Fruit fly (Drosophila melanogaster): Measurements from ENCODE around the gene HIP.

The HIP gene

DNA sequence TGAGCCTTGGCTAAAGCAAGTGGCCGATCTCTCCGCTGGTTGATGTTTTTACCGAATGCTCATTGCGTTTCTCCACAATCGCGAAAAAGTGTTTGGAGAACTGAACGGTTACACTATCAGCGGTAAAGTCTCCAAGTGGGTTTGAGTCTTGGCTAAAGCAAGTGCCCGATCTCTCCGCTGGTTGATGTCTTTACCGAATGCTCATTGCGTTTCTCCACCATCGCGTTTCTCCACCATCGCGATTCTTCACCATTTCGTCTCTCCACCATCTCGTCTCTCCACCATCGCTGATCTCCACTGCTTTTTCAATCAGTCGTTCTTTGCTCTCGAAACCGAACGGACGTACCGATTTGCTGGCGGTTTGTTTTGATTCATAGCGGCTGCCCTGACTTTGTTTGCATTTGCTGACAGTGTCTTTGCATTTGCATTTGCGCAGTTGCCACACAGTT, 12.4 kb downstream of the HIP start, which contains the start of gene ec (continued):
- TF ChIP-seq zen2 (GFP tag; IDR thresholded peaks at IDR 0.05; ENCODE audit: partially characterized antibody) (peak; percentile 21; the same call in 1 of the 3 replicates), HLHmδ (GFP tag; optimal IDR thresholded peaks at IDR 0.05) (peak; percentile 79), CG10565 (GFP tag; optimal IDR thresholded peaks at IDR 0.05) (no peak), rib (GFP tag; IDR thresholded peaks at IDR 0.05) (no peak), Fer1 (GFP tag; optimal IDR thresholded peaks at IDR 0.05) (peak; percentile 54), hb (GFP tag; IDR thresholded peaks at IDR 0.05; ENCODE audit: partially characterized antibody) (no peak), btn (GFP tag; optimal IDR thresholded peaks at IDR 0.05) (peak; percentile 4), shn (GFP tag; optimal IDR thresholded peaks at IDR 0.05) (no peak), lab (GFP tag; optimal IDR thresholded peaks at IDR 0.05) (peak; percentile 37), B-H1 (GFP tag; IDR thresholded peaks at IDR 0.05) (no peak; the same call in 2 of the 3 replicates), gcm (GFP tag; optimal IDR thresholded peaks at IDR 0.05) (peak; percentile 59), nerfin-2 (GFP tag; IDR thresholded peaks at IDR 0.05; ENCODE audit: partially characterized antibody) (no peak), kah (GFP tag; optimal IDR thresholded peaks at IDR 0.05) (peak; percentile 66), croc (GFP tag; conservative IDR thresholded peaks at IDR 0.05) (no peak), zfh2 (GFP tag; optimal IDR thresholded peaks at IDR 0.05) (no peak), Elba2 (GFP tag; optimal IDR thresholded peaks at IDR 0.05) (no peak), CG10543 (GFP tag; optimal IDR thresholded peaks at IDR 0.05) (peak; percentile 44), stc (GFP tag; IDR thresholded peaks at IDR 0.05) (no peak; the same call in 1 of the 2 replicates), CG12155 (GFP tag; optimal IDR thresholded peaks at IDR 0.05) (no peak), Sry-δ (GFP tag; optimal IDR thresholded peaks at IDR 0.05) (peak; percentile 63), CG14441 (GFP tag; IDR thresholded peaks at IDR 0.05) (no peak), CG1603 (tag; optimal IDR thresholded peaks at IDR 0.05) (peak; percentile 71), CG2678 (tag; optimal IDR thresholded peaks at IDR 0.05) (no peak), CG9215 (GFP tag; IDR thresholded peaks at IDR 0.05) (no peak), ATbp (GFP tag; optimal IDR thresholded peaks at IDR 0.05) (peak; percentile 96), Six4 (GFP tag; optimal IDR thresholded peaks at IDR 0.05) (no peak), CG2116 (GFP tag; optimal IDR thresholded peaks at IDR 0.05) (peak; percentile 41), mam (GFP tag; optimal IDR thresholded peaks at IDR 0.05) (no peak), Sox100B (GFP tag; optimal IDR thresholded peaks at IDR 0.05) (no peak), zfh1 (GFP tag; IDR thresholded peaks at IDR 0.05) (0 out of 3 replicates have a peak, but pooled peaks have one; percentile 18), CG3163 (GFP tag; optimal IDR thresholded peaks at IDR 0.05) (peak; percentile 47), tap (tag; optimal IDR thresholded peaks at IDR 0.05) (peak; percentile 18), Ptx1 (GFP tag; IDR thresholded peaks at IDR 0.05) (no peak), dpn (GFP tag; optimal IDR thresholded peaks at IDR 0.05) (no peak), CG10979 (tag; optimal IDR thresholded peaks at IDR 0.05) (peak; percentile 4), phol (tag; optimal IDR thresholded peaks at IDR 0.05) (peak; percentile 30), org-1 (GFP tag; optimal IDR thresholded peaks at IDR 0.05) (no peak), Awh (GFP tag; IDR thresholded peaks at IDR 0.05) (peak; percentile 18; the same call in 1 of the 2 replicates), Ravus (GFP tag; IDR thresholded peaks at IDR 0.05) (no peak), en (GFP tag; optimal IDR thresholded peaks at IDR 0.05) (no peak), Hmr (GFP tag; optimal IDR thresholded peaks at IDR 0.05) (peak; percentile 64), CG7963 (GFP tag; IDR thresholded peaks at IDR 0.05; ENCODE audit: partially characterized antibody) (no peak), vnd (GFP tag; IDR thresholded peaks at IDR 0.05; ENCODE audit: partially characterized antibody) (no peak), CG34376 (GFP tag; optimal IDR thresholded peaks at IDR 0.05) (peak; percentile 43), gsb (GFP tag; IDR thresholded peaks at IDR 0.05) (no peak), danr (GFP tag; IDR thresholded peaks at IDR 0.05) (no peak), Dip2 (GFP tag; IDR thresholded peaks at IDR 0.05) (no peak), Med (GFP tag) (peak; percentile 89), h (optimal IDR thresholded peaks at IDR 0.05) (no peak), gem (tag; optimal IDR thresholded peaks at IDR 0.05) (no peak), pho (GFP tag; optimal IDR thresholded peaks at IDR 0.05) (peak; percentile 27)
